Worm (Caenorhabditis elegans): ENCODE data around the gene W04G3.7.

The W04G3.7 gene

ce11 chrX:11093985-11094593, 9.0 kb upstream of the W04G3.7 start (continued):
- TF ChIP-seq ceh-22 (tag; optimal IDR thresholded peaks at IDR 0.05) (peak; percentile 94), ceh-34 (tag; optimal IDR thresholded peaks at IDR 0.05) (peak; percentile 99), tbx-7 (tag; optimal IDR thresholded peaks at IDR 0.05) (peak; percentile 78), T23F11.4 (GFP tag; optimal IDR thresholded peaks at IDR 0.05) (peak; percentile 43), hlh-15 (tag; optimal IDR thresholded peaks at IDR 0.05) (peak; percentile 89), dve-1 (tag; optimal IDR thresholded peaks at IDR 0.05) (peak; percentile 99), C38D4.7 (GFP tag; optimal IDR thresholded peaks at IDR 0.05) (peak; percentile 19), mec-3 (tag; optimal IDR thresholded peaks at IDR 0.05; ENCODE audit: borderline replicate concordance) (no peak), ceh-31 (tag; optimal IDR thresholded peaks at IDR 0.05) (peak; percentile 99), F13H6.1 (tag; optimal IDR thresholded peaks at IDR 0.05) (peak; percentile 88), sox-2 (GFP tag; IDR thresholded peaks at IDR 0.05) (peak; percentile 61), ceh-6 (GFP tag; optimal IDR thresholded peaks at IDR 0.05) (peak; percentile 66), ceh-2 (tag; optimal IDR thresholded peaks at IDR 0.05) (peak; percentile 81), pag-3 (tag; optimal IDR thresholded peaks at IDR 0.05; ENCODE audit: borderline replicate concordance) (peak; percentile 39), elt-4 (tag; optimal IDR thresholded peaks at IDR 0.05) (no peak), nhr-232 (tag; optimal IDR thresholded peaks at IDR 0.05) (peak; percentile 38), gmeb-2 (tag; optimal IDR thresholded peaks at IDR 0.05) (peak; percentile 48), ama-1 (optimal IDR thresholded peaks at IDR 0.05) (no peak)

ce11 chrX:11088952-11089351, 3.9 kb upstream of the W04G3.7 start, which contains the start of gene W04G3.11:
W04G3.11 (plus strand) TSS chrX:11089195.
- TF ChIP-seq ceh-48 (tag; optimal IDR thresholded peaks at IDR 0.05), result no peak
- TF ChIP-seq Y22D7AL.16 (tag; optimal IDR thresholded peaks at IDR 0.05), result no peak

DNA sequence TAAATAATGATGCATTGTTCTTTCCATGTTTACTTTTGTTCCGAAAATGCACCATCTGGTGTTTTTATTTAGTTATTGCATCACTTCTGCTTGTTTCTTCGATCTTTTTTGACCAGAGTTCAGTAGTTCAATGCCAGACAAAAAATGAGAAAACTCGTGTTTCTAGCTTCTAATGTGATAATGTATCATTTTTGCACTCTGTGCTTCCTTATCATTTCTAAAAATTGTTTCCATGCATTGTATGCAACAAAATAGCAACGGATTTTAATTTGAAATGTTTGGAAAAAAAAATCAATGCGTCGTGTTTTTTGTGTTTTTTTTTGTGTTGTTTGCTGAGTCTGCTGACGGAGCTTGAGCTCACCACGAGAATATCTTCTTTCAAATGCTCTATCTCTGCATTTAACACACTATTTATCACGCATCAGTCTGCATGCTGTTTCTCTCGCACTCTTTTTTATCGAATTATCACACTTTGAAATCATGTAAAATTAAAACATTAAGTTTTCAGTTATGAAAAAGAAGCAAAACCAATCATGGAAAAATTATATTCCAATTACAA, 4.8 kb downstream of the W04G3.7 start, which contains the start of gene sulp-7:
Gene sulp-7, plus strand, starts transcription at position 509 of the 559 bp plus-strand sequence.
- TF ChIP-seq K02D7.2 (tag; optimal IDR thresholded peaks at IDR 0.05), result no peak
- no peak for TF ChIP-seq ztf-16 (tag; optimal IDR thresholded peaks at IDR 0.05)
- TF ChIP-seq fax-1 (tag; optimal IDR thresholded peaks at IDR 0.05), result no peak
- no peak for TF ChIP-seq ceh-6 (GFP tag; optimal IDR thresholded peaks at IDR 0.05)
- no peak for TF ChIP-seq odd-2 (tag; optimal IDR thresholded peaks at IDR 0.05)
- no peak for TF ChIP-seq dve-1 (tag; optimal IDR thresholded peaks at IDR 0.05)
- TF ChIP-seq fkh-10 (GFP tag; optimal IDR thresholded peaks at IDR 0.05), result no peak
- TF ChIP-seq lin-11 (tag; optimal IDR thresholded peaks at IDR 0.05), result no peak
- TF ChIP-seq rnt-1 (tag; optimal IDR thresholded peaks at IDR 0.05), result no peak
- no peak for TF ChIP-seq pag-3 (tag; optimal IDR thresholded peaks at IDR 0.05; ENCODE audit: borderline replicate concordance)
- TF ChIP-seq C38D4.7 (GFP tag; optimal IDR thresholded peaks at IDR 0.05), result no peak
- no peak for TF ChIP-seq madf-2 (tag; optimal IDR thresholded peaks at IDR 0.05)
- no peak for TF ChIP-seq ceh-18 (tag; optimal IDR thresholded peaks at IDR 0.05)
- no peak for TF ChIP-seq nfya-1 (tag; optimal IDR thresholded peaks at IDR 0.05)

ce11 chrX:11079667-11080066, 5.4 kb downstream of the W04G3.7 start, which contains the start of gene W04G3.13:
W04G3.13 (minus strand) TSS chrX:11079767.
- no peak for TF ChIP-seq unc-42 (tag; optimal IDR thresholded peaks at IDR 0.05)
- no peak for TF ChIP-seq nfya-1 (tag; optimal IDR thresholded peaks at IDR 0.05)
- no peak for TF ChIP-seq eyg-1 (tag; optimal IDR thresholded peaks at IDR 0.05)
- TF ChIP-seq K02D7.2 (tag; optimal IDR thresholded peaks at IDR 0.05), result no peak
- TF ChIP-seq fax-1 (tag; optimal IDR thresholded peaks at IDR 0.05), result no peak
- TF ChIP-seq ama-1 (optimal IDR thresholded peaks at IDR 0.05), result no peak

- TF ChIP-seq pha-4 (tag; optimal IDR thresholded peaks at IDR 0.05) (no peak), ama-1 (optimal IDR thresholded peaks at IDR 0.05) (no peak), pha-2 (tag; optimal IDR thresholded peaks at IDR 0.05) (no peak), ceh-34 (tag; optimal IDR thresholded peaks at IDR 0.05) (no peak), ets-4 (tag; optimal IDR thresholded peaks at IDR 0.05) (no peak), pqm-1 (tag; optimal IDR thresholded peaks at IDR 0.05) (no peak)
These were observed 6.9 kb downstream of the W04G3.7 start, which contains the start of gene W04G3.10 for ce11 chrX:11078150-11078549. W04G3.10 (minus strand) TSS chrX:11078250.

Measured in whole organism, late embryonic.